Worm (Caenorhabditis elegans) whole organism, mixed stage, embryonic: ENCODE measurements around the gene sru-7.

Experiments used
- ceh-43 ChIP-seq: fragments of 200-800 bp; sonication (Bioruptor generic); optimal IDR thresholded peaks from 2 replicates; lab custom pipeline; 2018; ENCODE audit warnings: mild to moderate bottlenecking, missing genetic modification characterization, moderate library complexity, missing compliant biosample characterization
- drap-1 ChIP-seq: fragments of 200-800 bp; sonication (Bioruptor generic); optimal IDR thresholded peaks from 3 replicates; lab custom pipeline; 2018; ENCODE audit warnings: mild to moderate bottlenecking, missing genetic modification characterization, missing compliant biosample characterization
- elt-1 ChIP-seq: sonication (generic microtip); optimal IDR thresholded peaks from 2 replicates; lab custom pipeline; 2017; ENCODE audit warnings: missing genetic modification characterization, mild to moderate bottlenecking, missing compliant biosample characterization, antibody characterized with exemption, moderate library complexity, borderline replicate concordance; ENCODE audit not compliant: insufficient read depth
- flh-1 ChIP-seq: fragments of 200-800 bp; sonication (Bioruptor generic); optimal IDR thresholded peaks from 2 replicates; lab custom pipeline; 2018; ENCODE audit warnings: mild to moderate bottlenecking, missing genetic modification characterization, moderate library complexity, missing compliant biosample characterization
- ham-2 ChIP-seq: fragments of 200-800 bp; sonication (Bioruptor generic); optimal IDR thresholded peaks from 2 replicates; lab custom pipeline; 2018; ENCODE audit warnings: mild to moderate bottlenecking, missing genetic modification characterization, missing compliant biosample characterization
- mab-5 ChIP-seq: fragments of 150-350 bp; optimal IDR thresholded peaks from 2 replicates; lab custom pipeline; 2014; ENCODE audit warnings: missing biosample characterization, missing genetic modification characterization
- nhr-237 ChIP-seq: fragments of 150-350 bp; optimal IDR thresholded peaks from 2 replicates; lab custom pipeline; 2014; ENCODE audit warnings: missing biosample characterization, missing genetic modification characterization
- nhr-28 ChIP-seq: fragments of 150-350 bp; optimal IDR thresholded peaks from 2 replicates; lab custom pipeline; 2014; ENCODE audit warnings: missing biosample characterization, missing genetic modification characterization
- nhr-76 ChIP-seq: sonication (generic microtip); optimal IDR thresholded peaks from 2 replicates; lab custom pipeline; 2017; ENCODE audit warnings: missing biosample characterization, missing genetic modification characterization
- pha-4 ChIP-seq: fragments of 150-350 bp; optimal IDR thresholded peaks from 2 replicates; lab custom pipeline; 2018; ENCODE audit warnings: missing biosample characterization, missing genetic modification reagents, missing genetic modification characterization
- snpc-4 ChIP-seq: fragments of 150-350 bp; optimal IDR thresholded peaks from 2 replicates; lab custom pipeline; 2014; ENCODE audit warnings: missing biosample characterization, missing genetic modification characterization
- unc-39 ChIP-seq: fragments of 150-350 bp; optimal IDR thresholded peaks from 2 replicates; lab custom pipeline; 2014; ENCODE audit warnings: missing biosample characterization, missing genetic modification characterization
- ztf-11 ChIP-seq: fragments of 150-350 bp; optimal IDR thresholded peaks from 2 replicates; lab custom pipeline; 2014; ENCODE audit warnings: missing biosample characterization, missing genetic modification characterization

- TF ChIP-seq nhr-28 (tag; lab: Kevin White, UChicago) (no peak), ceh-43 (no peak), snpc-4 (tag; lab: Kevin White, UChicago) (no peak), drap-1 (no peak), flh-1 (no peak), nhr-237 (no peak), pha-4 (tag; lab: Kevin White, UChicago) (no peak), nhr-76 (tag; lab: Kevin White, UChicago) (no peak), ztf-11 (tag; lab: Kevin White, UChicago) (no peak), ham-2 (GFP tag; lab: Kevin White, UChicago) (no peak), elt-1 (tag; lab: Kevin White, UChicago) (no peak), unc-39 (no peak), mab-5 (tag; lab: Kevin White, UChicago) (no peak)
Measured at ce11 chrIV:8534189-8534588, 41.8 kb downstream of the sru-7 start.
